Worm (Caenorhabditis elegans): ENCODE measurements around the gene fbxb-92.

Gene fbxb-92

DNA sequence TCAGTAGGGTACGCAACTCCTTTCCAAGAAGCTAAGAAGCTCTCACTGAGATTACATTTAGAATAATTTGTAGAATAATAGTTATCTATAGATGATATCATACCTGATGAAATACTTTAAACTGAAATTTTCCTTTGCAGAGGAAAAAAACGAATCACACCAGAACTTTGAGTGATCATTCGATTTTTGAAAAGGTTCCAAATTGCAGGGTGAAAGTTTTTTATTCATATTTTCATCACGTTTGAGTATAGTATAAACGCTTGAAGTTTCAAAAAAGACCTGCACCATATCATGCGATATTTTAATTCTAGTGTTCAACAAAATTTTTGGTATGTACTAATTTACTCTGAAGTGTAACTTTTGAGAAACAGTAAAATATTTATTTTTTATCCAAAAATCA, 32.7 kb downstream of the fbxb-92 start, which contains the start of gene srh-100:
TSS of gene srh-100 (minus strand) at position 101 of the 400 bp plus-strand sequence.
- TF ChIP-seq unc-62 (GFP tag; optimal IDR thresholded peaks at IDR 0.05) = no peak

- no peak for TF ChIP-seq unc-62 (GFP tag; optimal IDR thresholded peaks at IDR 0.05)
Measured at ce11 chrII:3711047-3711446, 36.3 kb downstream of the fbxb-92 start, which contains the start of gene fbxc-53. TSS of gene fbxc-53 (plus strand) at chrII:3711291.

DNA sequence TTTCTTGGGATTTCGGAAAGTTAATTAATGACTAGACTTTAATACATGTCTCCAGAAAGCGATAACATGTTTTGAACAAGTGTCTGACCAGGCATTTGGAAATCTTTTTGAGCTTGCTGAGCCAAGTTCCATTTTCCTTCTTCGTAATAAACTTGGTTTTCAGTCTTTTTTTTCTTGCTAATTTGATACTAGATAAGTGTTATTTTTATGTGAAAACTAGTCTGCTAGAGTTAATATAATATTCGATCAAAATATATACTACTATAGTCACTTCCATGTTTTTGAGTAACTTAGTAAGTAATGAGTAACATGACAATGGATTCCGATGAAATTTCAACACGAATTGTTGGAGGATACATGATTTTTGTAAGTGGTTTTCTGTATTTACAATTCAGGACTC, 38.0 kb downstream of the fbxb-92 start, which contains the start of gene srx-110:
TSS of gene srx-110 (plus strand) at position 301 of the 400 bp plus-strand sequence.
- TF ChIP-seq unc-62 (GFP tag; optimal IDR thresholded peaks at IDR 0.05) = no peak

DNA sequence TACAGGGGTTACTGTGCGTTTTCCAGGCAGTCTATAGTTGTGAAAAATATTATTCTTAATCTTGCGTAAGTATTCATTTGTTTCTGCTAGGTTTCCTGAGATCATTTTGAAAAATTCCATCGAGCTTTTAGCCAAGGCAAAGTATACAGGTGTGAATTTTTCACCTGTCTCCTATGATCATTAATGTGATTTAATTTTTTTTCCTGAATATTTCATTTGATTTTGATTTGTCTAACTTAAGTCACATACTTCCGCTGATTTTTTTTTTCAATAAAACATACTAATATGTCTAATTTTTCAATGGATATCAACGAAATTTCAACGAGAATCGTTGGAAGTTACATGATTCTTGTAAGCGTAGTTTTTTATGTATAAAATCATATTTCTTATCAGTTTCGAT, 42.0 kb downstream of the fbxb-92 start, which contains the start of gene srx-108:
TSS of gene srx-108 (plus strand) at position 301 of the 400 bp plus-strand sequence.
- TF ChIP-seq unc-62 (GFP tag; optimal IDR thresholded peaks at IDR 0.05) = no peak

DNA sequence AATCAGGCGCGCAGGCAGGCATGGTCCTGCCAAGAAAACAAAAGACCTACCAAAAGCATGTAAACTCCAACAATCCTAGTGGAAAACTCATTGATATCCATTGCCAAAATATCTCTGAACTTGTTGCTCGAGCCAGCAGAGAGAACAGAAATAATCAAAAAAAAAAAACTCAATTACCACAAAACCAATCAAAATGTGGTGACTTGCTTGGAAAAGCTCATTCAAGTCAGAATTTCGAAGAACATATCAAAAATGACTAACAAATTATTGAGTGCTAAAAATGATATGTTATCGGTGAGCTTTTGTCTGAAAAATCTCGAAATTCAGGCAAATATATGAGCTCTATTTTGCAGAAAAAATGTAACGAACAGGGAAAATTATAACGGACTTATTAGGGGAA, 46.0 kb downstream of the fbxb-92 start, which contains the start of gene srx-105:
TSS of gene srx-105 (minus strand) at position 101 of the 400 bp plus-strand sequence.
- no peak for TF ChIP-seq unc-62 (GFP tag; optimal IDR thresholded peaks at IDR 0.05)

DNA sequence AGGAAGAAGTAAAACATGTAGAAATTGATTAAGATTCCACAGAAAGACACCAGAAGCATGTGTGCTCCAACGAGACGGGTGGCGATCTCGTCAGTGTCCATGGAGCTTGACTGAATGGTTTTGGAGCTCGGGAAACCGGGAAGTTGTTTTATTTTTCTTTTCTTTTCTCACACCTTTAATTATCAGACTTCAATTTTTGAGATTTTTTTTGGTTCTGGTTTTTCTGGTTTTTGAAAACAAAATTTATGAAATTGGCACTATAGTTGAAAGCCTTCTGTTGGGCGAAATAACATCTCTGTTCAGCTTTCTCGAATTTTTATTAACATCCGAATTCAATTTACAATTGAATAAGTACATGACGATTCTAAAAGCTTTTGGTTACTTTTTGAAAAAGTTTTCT, 47.7 kb downstream of the fbxb-92 start, which contains the start of gene srx-104:
TSS of gene srx-104 (minus strand) at position 101 of the 400 bp plus-strand sequence.
- TF ChIP-seq unc-62 (GFP tag; optimal IDR thresholded peaks at IDR 0.05) = no peak
